Worm (Caenorhabditis elegans) whole organism, L4 larva: Measurements from ENCODE around the gene mrps-18B.

Experiments
- F10B5.3 ChIP-seq: sonication (generic microtip); optimal IDR thresholded peaks from 2 replicates; lab custom pipeline; 2016; ENCODE audit warnings: mild to moderate bottlenecking, missing genetic modification characterization, missing compliant biosample characterization
- F26F4.8 ChIP-seq: fragments of 200-800 bp; sonication (Bioruptor generic); conservative IDR thresholded peaks from 2 replicates; pipeline ENCODE4 v1.3.6; 2022; ENCODE audit warnings: missing genetic modification characterization, missing compliant biosample characterization
- F37D6.2 ChIP-seq: sonication (generic microtip); optimal IDR thresholded peaks from 2 replicates; lab custom pipeline; 2016; ENCODE audit warnings: mild to moderate bottlenecking, missing genetic modification characterization, missing compliant biosample characterization
- Y48G9A.11 ChIP-seq: fragments of 200-800 bp; sonication (Bioruptor generic); IDR thresholded peaks from 2 replicates; pipeline ENCODE4 v1.3.6; 2022; ENCODE audit warnings: missing genetic modification reagents, missing genetic modification characterization, missing compliant biosample characterization
- aha-1 ChIP-seq: fragments of 150-350 bp; peaks from one replicate; lab custom pipeline; 2014; ENCODE audit warnings: missing biosample characterization, missing genetic modification characterization
- ama-1 ChIP-seq: fragments of 150-350 bp; optimal IDR thresholded peaks from 2 replicates; lab custom pipeline; 2014; ENCODE audit warnings: inconsistent platforms, mixed read lengths
- ceh-20 ChIP-seq: fragments of 200-800 bp; sonication (Bioruptor generic); IDR thresholded peaks from 2 replicates; pipeline ENCODE4 v1.3.6; 2022; ENCODE audit warnings: missing genetic modification reagents, missing genetic modification characterization, missing compliant biosample characterization
- ceh-82 ChIP-seq: sonication (generic microtip); optimal IDR thresholded peaks from 2 replicates; lab custom pipeline; 2017; ENCODE audit warnings: missing biosample characterization, missing genetic modification characterization
- daf-16 ChIP-seq, 3 experiments: sonication (generic microtip); optimal IDR thresholded peaks; 2 replicates each; lab custom pipeline; 2016 to 2017; ENCODE audit warnings: missing genetic modification characterization in 3 of 3, missing genetic modification reagents in 3 of 3, mild to moderate bottlenecking in 2 of 3, missing compliant biosample characterization in 2 of 3, missing biosample characterization in 1 of 3, moderate library complexity in 1 of 3
- dpl-1 ChIP-seq: fragments of 150-350 bp; optimal IDR thresholded peaks from 2 replicates; lab custom pipeline; 2014; ENCODE audit warnings: missing biosample characterization, missing genetic modification reagents, missing genetic modification characterization
- duxl-1 ChIP-seq: sonication (generic microtip); optimal IDR thresholded peaks from 2 replicates; lab custom pipeline; 2016; ENCODE audit warnings: mild to moderate bottlenecking, missing genetic modification characterization, moderate library complexity, missing compliant biosample characterization; ENCODE audit not compliant: poor library complexity
- dve-1 ChIP-seq: sonication (generic microtip); optimal IDR thresholded peaks from 2 replicates; lab custom pipeline; 2017; ENCODE audit warnings: antibody characterized with exemption, mild to moderate bottlenecking, missing genetic modification characterization, missing compliant biosample characterization; ENCODE audit not compliant: insufficient read depth
- egl-43 ChIP-seq: fragments of 200-800 bp; sonication (Bioruptor generic); IDR thresholded peaks from 2 replicates; pipeline ENCODE4 v1.3.6; 2022; ENCODE audit warnings: missing genetic modification reagents, missing genetic modification characterization, missing compliant biosample characterization
- fkh-10 ChIP-seq: fragments of 150-350 bp; optimal IDR thresholded peaks from 2 replicates; lab custom pipeline; 2014; ENCODE audit warnings: missing biosample characterization, missing genetic modification reagents, missing genetic modification characterization
- hif-1 ChIP-seq, 2 experiments: sonication (generic microtip); optimal IDR thresholded peaks; 2 replicates each; lab custom pipeline; 2016 to 2017; ENCODE audit warnings: missing compliant biosample characterization in 2 of 2, missing genetic modification characterization in 2 of 2, missing genetic modification reagents in 2 of 2, missing genotype in 2 of 2, mild to moderate bottlenecking in 1 of 2
- hlh-11 ChIP-seq: fragments of 200-800 bp; sonication (Bioruptor generic); optimal IDR thresholded peaks from 2 replicates; lab custom pipeline; 2018; ENCODE audit warnings: mild to moderate bottlenecking, missing genetic modification characterization, missing compliant biosample characterization
- hlh-30 ChIP-seq: sonication (generic microtip); optimal IDR thresholded peaks from 2 replicates; lab custom pipeline; 2017; ENCODE audit warnings: antibody characterized with exemption, mild to moderate bottlenecking, missing genetic modification characterization, missing compliant biosample characterization; ENCODE audit not compliant: insufficient read depth
- hmg-1.1 ChIP-seq: fragments of 200-800 bp; sonication (Bioruptor generic); IDR thresholded peaks from 2 replicates; pipeline ENCODE4 v1.3.6; 2022; ENCODE audit warnings: missing genetic modification reagents, missing genetic modification characterization, missing compliant biosample characterization
- lin-15B ChIP-seq: fragments of 150-350 bp; sonication (generic microtip); optimal IDR thresholded peaks from 3 replicates; lab custom pipeline; 2014; ENCODE audit warnings: missing biosample characterization, missing genetic modification characterization
- lin-29 ChIP-seq: fragments of 200-800 bp; sonication (Bioruptor generic); IDR thresholded peaks from 2 replicates; pipeline ENCODE4 v1.3.6; 2022; ENCODE audit warnings: missing genetic modification reagents, missing genetic modification characterization, missing compliant biosample characterization
- lin-38 ChIP-seq: fragments of 200-800 bp; sonication (Bioruptor generic); IDR thresholded peaks from 2 replicates; pipeline ENCODE4 v1.3.6; 2022; ENCODE audit warnings: missing genetic modification reagents, missing genetic modification characterization, missing compliant biosample characterization
- lin-39 ChIP-seq: fragments of 150-350 bp; optimal IDR thresholded peaks from 2 replicates; lab custom pipeline; 2014; ENCODE audit warnings: missing biosample characterization, missing genetic modification reagents, missing genetic modification characterization
- lsy-2 ChIP-seq, 2 experiments: fragments of 150-350 bp in 1 of 2; sonication (generic microtip) in 1 of 2; optimal IDR thresholded peaks; 2 replicates each; lab custom pipeline; 2014 to 2017; ENCODE audit warnings: missing biosample characterization in 2 of 2, missing genetic modification characterization in 2 of 2
- mep-1 ChIP-seq: fragments of 150-350 bp; sonication (generic microtip); optimal IDR thresholded peaks from 3 replicates; lab custom pipeline; 2014; ENCODE audit warnings: missing biosample characterization, missing genetic modification characterization
- nhr-102 ChIP-seq: sonication (generic microtip); optimal IDR thresholded peaks from 2 replicates; lab custom pipeline; 2016; ENCODE audit warnings: mild to moderate bottlenecking, missing genetic modification characterization, moderate library complexity, missing compliant biosample characterization
- nhr-11 ChIP-seq: fragments of 150-350 bp; optimal IDR thresholded peaks from 2 replicates; lab custom pipeline; 2014; ENCODE audit warnings: missing biosample characterization, missing genetic modification characterization
- nhr-28 ChIP-seq: fragments of 150-350 bp; optimal IDR thresholded peaks from 2 replicates; lab custom pipeline; 2014; ENCODE audit warnings: missing biosample characterization, missing genetic modification characterization
- nhr-76 ChIP-seq: fragments of 150-350 bp; optimal IDR thresholded peaks from 2 replicates; lab custom pipeline; 2014; ENCODE audit warnings: missing biosample characterization, missing genetic modification characterization
- nhr-77 ChIP-seq: fragments of 150-350 bp; optimal IDR thresholded peaks from 2 replicates; lab custom pipeline; 2014; ENCODE audit warnings: missing biosample characterization, missing genetic modification characterization
- php-3 ChIP-seq: fragments of 200-800 bp; sonication (Bioruptor generic); IDR thresholded peaks from 2 replicates; pipeline ENCODE4 v1.3.6; 2022; ENCODE audit warnings: missing genetic modification reagents, missing genetic modification characterization, missing compliant biosample characterization
- sdz-12 ChIP-seq: fragments of 200-800 bp; sonication (Bioruptor generic); optimal IDR thresholded peaks from 2 replicates; lab custom pipeline; 2018; ENCODE audit warnings: mild to moderate bottlenecking, missing genetic modification characterization, missing compliant biosample characterization
- spr-1 ChIP-seq: sonication (generic microtip); optimal IDR thresholded peaks from 2 replicates; lab custom pipeline; 2016; ENCODE audit warnings: mild to moderate bottlenecking, missing genetic modification characterization, missing compliant biosample characterization
- unc-62 ChIP-seq, 3 experiments: fragments of 150-350 bp in 1 of 3; sonication (generic microtip); optimal IDR thresholded peaks in 2 of 3; peaks in 1 of 3; 1 replicate in 1 of 3; 2 replicates in 2 of 3; lab custom pipeline; 2014 to 2017; ENCODE audit warnings: missing biosample characterization in 3 of 3, missing genetic modification characterization in 3 of 3, missing genetic modification reagents in 3 of 3, missing genotype in 1 of 3
- zip-2 ChIP-seq: fragments of 150-350 bp; optimal IDR thresholded peaks from 2 replicates; lab custom pipeline; 2014; ENCODE audit warnings: missing biosample characterization, missing genetic modification characterization
- ztf-7 ChIP-seq: fragments of 150-350 bp; optimal IDR thresholded peaks from 2 replicates; lab custom pipeline; 2014; ENCODE audit warnings: missing biosample characterization, missing genetic modification characterization

mrps-18B gene

DNA sequence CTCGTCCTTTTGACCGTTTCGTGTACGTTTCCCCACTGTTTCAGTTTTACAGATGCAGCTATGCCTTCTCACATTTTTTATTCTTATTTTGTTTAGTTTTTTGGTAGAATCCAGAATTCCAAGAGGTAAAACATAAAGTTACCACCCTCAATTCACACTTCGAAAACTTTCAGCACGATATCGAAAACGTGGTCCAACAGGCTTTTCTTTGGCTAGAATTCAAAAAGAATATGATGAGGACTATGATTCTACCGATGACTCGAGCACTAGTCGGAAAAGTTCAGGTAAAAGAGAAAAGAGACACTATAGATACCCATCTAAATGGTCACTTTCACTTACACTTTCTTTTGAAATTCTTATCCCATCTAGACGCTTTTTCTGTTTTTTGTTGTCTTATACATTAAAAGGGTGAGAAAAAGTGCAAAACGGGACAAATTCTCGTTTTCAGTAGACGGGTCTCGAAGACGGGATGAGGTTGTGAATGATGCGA is 31.2 kb upstream of the mrps-18B start, which contains the start of gene M05D6.9:
Gene M05D6.9 (plus strand): TSS at position 51 of the 490 bp plus-strand sequence.
- TF ChIP-seq unc-62 (GFP tag; optimal IDR thresholded peaks at IDR 0.05 in 1 of 2; lab: Kevin White, UChicago) (peak in 1 of 2 experiments; percentile 80), unc-62 (tag; optimal IDR thresholded peaks at IDR 0.05; lab: Kevin White, UChicago) (no peak), dpl-1 (GFP tag; lab: Kevin White, UChicago) (no peak), Y48G9A.11 (GFP tag; lab: Robert Waterston, UW) (no peak)

DNA sequence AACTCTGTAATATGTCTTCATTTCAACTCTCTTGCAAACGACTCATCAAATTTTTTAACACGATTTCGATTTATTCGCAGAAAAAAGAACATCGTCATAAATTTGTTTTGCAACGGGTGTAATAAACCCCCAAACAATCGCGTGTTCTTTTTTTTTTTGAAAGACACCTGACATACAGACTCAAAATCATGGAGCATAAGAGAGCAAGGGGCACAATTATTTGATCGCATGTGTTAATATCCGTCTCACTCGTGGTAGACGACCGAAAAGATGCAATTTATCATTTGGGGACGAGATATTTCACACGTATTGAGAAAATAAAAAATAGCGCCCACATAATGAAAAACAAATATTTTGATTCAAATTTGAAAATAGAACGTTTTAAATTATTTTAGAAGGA is 29.3 kb upstream of the mrps-18B start:
- TF ChIP-seq hlh-11 (peak; percentile 29), hlh-30 (peak; percentile 45), lin-39 (no peak), daf-16 (GFP tag; optimal IDR thresholded peaks at IDR 0.05; lab: Kevin White, UChicago) (peak in 1 of 2 experiments; percentile 65), daf-16 (tag; optimal IDR thresholded peaks at IDR 0.05; lab: Kevin White, UChicago) (no peak), ceh-20 (GFP tag; lab: Robert Waterston, UW) (no peak), hif-1 (tag; optimal IDR thresholded peaks at IDR 0.05; lab: Kevin White, UChicago) (peak in 1 of 2 experiments; percentile 0), aha-1 (no peak)

- TF ChIP-seq nhr-11 (no peak), aha-1 (peak; percentile 86), F26F4.8 (GFP tag; lab: Robert Waterston, UW) (no peak), dpl-1 (GFP tag; lab: Kevin White, UChicago) (no peak), lin-29 (GFP tag; lab: Robert Waterston, UW) (no peak), fkh-10 (no peak)
- TF ChIP-seq, all 104 proteins: peak for 1
Measured at ce11 chrII:8498173-8498572, 27.3 kb upstream of the mrps-18B start.

DNA sequence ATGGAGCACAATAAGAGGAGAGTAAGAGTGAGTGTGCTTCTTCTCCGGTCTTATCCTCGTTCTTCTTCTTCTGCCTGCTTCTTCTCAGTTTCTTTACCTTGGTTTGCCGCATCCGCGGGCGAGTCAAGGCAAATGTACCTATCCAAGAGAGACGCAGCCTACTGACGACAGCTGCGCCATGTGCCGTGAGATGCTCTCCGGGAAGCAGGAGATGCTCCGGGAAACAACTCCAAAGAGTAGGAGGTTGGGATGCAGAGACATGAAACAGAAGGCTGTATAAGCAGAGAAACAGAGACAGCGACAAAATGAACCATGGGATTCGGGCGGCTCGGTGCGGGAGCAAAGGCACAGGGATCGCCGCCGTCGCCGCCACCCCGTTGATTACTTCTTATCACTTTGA is 26.5 kb upstream of the mrps-18B start:
- TF ChIP-seq hlh-30 (no peak), nhr-76 (tag; lab: Kevin White, UChicago) (no peak), hlh-11 (peak; percentile 51), duxl-1 (tag; lab: Kevin White, UChicago) (no peak), zip-2 (tag; lab: Kevin White, UChicago) (no peak), nhr-77 (tag; lab: Kevin White, UChicago) (no peak), php-3 (no peak), ama-1 (lab: Kevin White, UChicago) (no peak), unc-62 (GFP tag; optimal IDR thresholded peaks at IDR 0.05 in 1 of 2; lab: Kevin White, UChicago) (peak in 1 of 2 experiments; percentile 72), unc-62 (tag; optimal IDR thresholded peaks at IDR 0.05; lab: Kevin White, UChicago) (no peak), F10B5.3 (tag; lab: Kevin White, UChicago) (no peak), lin-15B (no peak), lin-38 (GFP tag; lab: Robert Waterston, UW) (0 out of 2 replicates have a peak, but pooled peaks have one; percentile 9), mep-1 (tag; lab: Kevin White, UChicago) (no peak), nhr-102 (tag; lab: Kevin White, UChicago) (no peak), ceh-82 (tag; lab: Kevin White, UChicago) (no peak), daf-16 (GFP tag; optimal IDR thresholded peaks at IDR 0.05; lab: Kevin White, UChicago) (peak in 1 of 2 experiments; percentile 37), daf-16 (tag; optimal IDR thresholded peaks at IDR 0.05; lab: Kevin White, UChicago) (no peak), hif-1 (tag; optimal IDR thresholded peaks at IDR 0.05; lab: Kevin White, UChicago) (peak in 1 of 2 experiments; percentile 34), ztf-7 (no peak), egl-43 (GFP tag; lab: Robert Waterston, UW) (no peak), nhr-11 (peak; percentile 40), hmg-1.1 (0 out of 2 replicates have a peak, but pooled peaks have one; percentile 32), sdz-12 (GFP tag; lab: Kevin White, UChicago) (no peak)

ce11 chrII:8504074-8504724 is 21.3 kb upstream of the mrps-18B start:
- TF ChIP-seq sdz-12 (GFP tag; lab: Kevin White, UChicago): no peak
- TF ChIP-seq nhr-28 (tag; lab: Kevin White, UChicago): peak; percentile 43
- TF ChIP-seq aha-1: peak; percentile 78
- no peak for TF ChIP-seq F37D6.2 (tag; lab: Kevin White, UChicago)
- no peak for TF ChIP-seq spr-1 (tag; lab: Kevin White, UChicago)
- TF ChIP-seq Y48G9A.11 (GFP tag; lab: Robert Waterston, UW): no peak
- 0 out of 2 replicates have a peak, but pooled peaks have one; percentile 11 for TF ChIP-seq ceh-20 (GFP tag; lab: Robert Waterston, UW)
- TF ChIP-seq unc-62 (GFP tag; optimal IDR thresholded peaks at IDR 0.05 in 1 of 2; lab: Kevin White, UChicago): peak in 1 of 2 experiments; percentile 94
- no peak for TF ChIP-seq unc-62 (tag; optimal IDR thresholded peaks at IDR 0.05; lab: Kevin White, UChicago)
- TF ChIP-seq lsy-2 (tag; optimal IDR thresholded peaks at IDR 0.05; lab: Kevin White, UChicago): peak in 1 of 2 experiments; percentile 9
- TF ChIP-seq dve-1: peak; percentile 16
- peak; percentile 51 for TF ChIP-seq hlh-30
